Fruit fly (Drosophila melanogaster) whole organism, embryonic: ENCODE measurements around the gene Srg3.

Experiments used
- Awh ChIP-seq: fragments of 200-800 bp; sonication (Bioruptor generic); IDR thresholded peaks from 2 replicates; pipeline ENCODE4, ENCODE4 v1.3.6; 2022; ENCODE audit warnings: missing biosample characterization, missing genetic modification characterization
- CG17912 ChIP-seq: fragments of 200-800 bp; sonication (Bioruptor generic); optimal IDR thresholded peaks from 2 replicates; lab custom pipeline; 2018; ENCODE audit warnings: missing biosample characterization, mild to moderate bottlenecking, missing genetic modification characterization
- CTCF ChIP-seq: fragments of 200-800 bp; sonication (Bioruptor generic); optimal IDR thresholded peaks from 2 replicates; lab custom pipeline; 2017; ENCODE audit warnings: missing biosample characterization, mild to moderate bottlenecking, missing genetic modification characterization, moderate library complexity
- D19A ChIP-seq: fragments of 200-800 bp; optimal IDR thresholded peaks from 3 replicates; lab custom pipeline; 2019; ENCODE audit warnings: missing biosample characterization, mild to moderate bottlenecking, missing genetic modification characterization, moderate library complexity
- Doc3 ChIP-seq: fragments of 200-800 bp; sonication (Bioruptor generic); IDR thresholded peaks from 3 replicates; pipeline ENCODE4 v1.3.6; 2022; ENCODE audit warnings: missing biosample characterization, missing genetic modification characterization; ENCODE audit not compliant: partially characterized antibody
- Sry-β ChIP-seq: fragments of 200-800 bp; sonication (Bioruptor generic); optimal IDR thresholded peaks from 2 replicates; lab custom pipeline; 2018; ENCODE audit warnings: missing biosample characterization, mild to moderate bottlenecking, missing genetic modification characterization, moderate library complexity
- Sry-δ ChIP-seq: fragments of 200-800 bp; sonication (Bioruptor generic); optimal IDR thresholded peaks from 2 replicates; lab custom pipeline; 2016; ENCODE audit warnings: missing biosample characterization, missing genetic modification characterization
- emc ChIP-seq: fragments of 200-800 bp; sonication (Bioruptor generic); optimal IDR thresholded peaks from 2 replicates; lab custom pipeline; 2016; ENCODE audit warnings: missing biosample characterization, missing genetic modification characterization

- TF ChIP-seq CTCF (GFP tag; lab: Kevin White, UChicago), result peak; percentile 35
- TF ChIP-seq Awh (GFP tag; lab: Robert Waterston, UW), result peak; percentile 72
- no peak for TF ChIP-seq Sry-β
- TF ChIP-seq CG17912 (GFP tag; lab: Kevin White, UChicago), result peak; percentile 6
- TF ChIP-seq D19A (tag; lab: Kevin White, UChicago), result peak; percentile 45
- no peak for TF ChIP-seq emc (GFP tag; lab: Kevin White, UChicago)
- peak; percentile 63 for TF ChIP-seq Sry-δ (GFP tag; lab: Kevin White, UChicago)
- TF ChIP-seq Doc3 (GFP tag; lab: Robert Waterston, UW), result peak; percentile 65; the same call in 2 of the 3 replicates
Observed at dm6 chr3L:9451522-9452118, 8.6 kb downstream of the Srg3 start, which contains the start of the genes CG3448 and ghi.
